Worm (Caenorhabditis elegans) whole organism, mixed stage, embryonic: ENCODE measurements around the gene egl-2.

Experiments used
- M03D4.4 ChIP-seq: sonication (generic microtip); optimal IDR thresholded peaks from 2 replicates; lab custom pipeline; 2017; ENCODE audit warnings: mild to moderate bottlenecking, missing genetic modification characterization, missing compliant biosample characterization
- lin-13 ChIP-seq: fragments of 150-350 bp; optimal IDR thresholded peaks from 2 replicates; lab custom pipeline; 2014; ENCODE audit warnings: missing biosample characterization, missing genetic modification characterization
- mls-2 ChIP-seq: sonication (generic microtip); optimal IDR thresholded peaks from 2 replicates; lab custom pipeline; 2016; ENCODE audit warnings: mild to moderate bottlenecking, missing genetic modification characterization, moderate library complexity, missing compliant biosample characterization
- nhr-237 ChIP-seq: fragments of 150-350 bp; optimal IDR thresholded peaks from 2 replicates; lab custom pipeline; 2014; ENCODE audit warnings: missing biosample characterization, missing genetic modification characterization
- nhr-28 ChIP-seq: fragments of 150-350 bp; optimal IDR thresholded peaks from 2 replicates; lab custom pipeline; 2014; ENCODE audit warnings: missing biosample characterization, missing genetic modification characterization
- pha-4 ChIP-seq: fragments of 150-350 bp; optimal IDR thresholded peaks from 2 replicates; lab custom pipeline; 2018; ENCODE audit warnings: missing biosample characterization, missing genetic modification reagents, missing genetic modification characterization
- sem-2 ChIP-seq: fragments of 200-800 bp; sonication (Bioruptor generic); optimal IDR thresholded peaks from 2 replicates; lab custom pipeline; 2018; ENCODE audit warnings: mild to moderate bottlenecking, missing genetic modification characterization, missing compliant biosample characterization

DNA sequence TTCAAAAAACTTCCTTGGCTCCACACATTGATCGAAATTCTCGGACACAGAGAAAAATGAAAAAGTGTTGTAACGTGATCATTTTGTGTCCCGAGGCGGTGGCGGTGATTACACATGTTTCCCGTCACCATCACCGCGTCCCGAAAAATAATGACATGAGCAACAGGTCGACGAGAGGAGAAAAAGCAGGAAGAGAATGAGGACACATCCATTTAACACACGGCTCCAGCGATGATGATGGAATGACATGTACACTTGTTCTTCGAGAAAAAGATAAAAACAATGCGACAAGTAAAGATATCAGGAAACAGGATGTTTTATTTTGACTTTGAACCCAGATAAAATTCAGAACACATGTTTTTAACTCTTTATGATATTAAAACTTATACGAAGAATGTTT is 28.2 kb upstream of the egl-2 start:
- TF ChIP-seq nhr-28 (tag; lab: Kevin White, UChicago) (no peak), pha-4 (tag; lab: Kevin White, UChicago) (no peak), lin-13 (no peak), nhr-237 (tag; lab: Kevin White, UChicago) (no peak), mls-2 (tag; lab: Kevin White, UChicago) (no peak), M03D4.4 (tag; lab: Kevin White, UChicago) (no peak), sem-2 (GFP tag; lab: Kevin White, UChicago) (no peak)
